Fruit fly (Drosophila melanogaster): ENCODE results near the gene Thor.
A peak's percentile ranks its signal among the peaks of the same experiment; 100 is the strongest.

The Thor gene

DNA sequence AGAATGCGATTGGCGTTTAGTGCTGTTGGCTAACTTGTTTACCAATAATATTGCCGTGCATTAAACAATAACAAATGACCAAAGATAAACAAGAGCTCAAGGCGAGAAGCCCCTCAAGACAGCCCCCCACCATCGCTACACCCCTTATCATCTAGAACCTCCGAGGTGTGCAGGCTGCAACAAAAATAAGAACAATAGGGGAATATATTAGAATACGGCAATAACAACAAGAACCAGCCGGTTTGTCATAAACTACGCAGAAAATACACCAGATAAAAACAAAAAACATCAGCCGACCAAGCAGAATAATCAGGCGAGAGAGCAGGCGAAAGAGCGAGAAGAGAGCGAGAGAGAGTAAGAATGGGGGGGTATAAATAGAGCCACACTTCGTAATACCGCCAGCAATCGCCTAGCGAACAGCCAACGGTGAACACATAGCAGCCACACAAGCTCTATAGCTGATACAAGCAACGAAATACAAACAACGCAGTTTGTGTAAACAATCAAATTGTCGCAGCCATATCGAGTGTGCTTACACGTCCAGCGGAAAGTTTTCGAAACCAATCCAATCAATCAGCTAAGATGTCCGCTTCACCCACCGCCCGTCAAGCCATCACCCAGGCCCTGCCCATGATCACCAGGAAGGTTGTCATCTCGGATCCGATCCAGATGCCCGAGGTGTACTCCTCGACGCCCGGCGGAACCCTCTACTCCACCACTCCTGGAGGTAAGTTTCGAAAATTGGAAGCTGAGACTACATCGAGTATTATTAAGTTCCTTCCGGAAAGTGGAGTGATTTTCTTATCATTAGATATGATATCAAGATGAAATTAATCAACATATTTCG lies at the start of gene Thor:
Thor (plus strand) TSS at position 401 of the 847 bp plus-strand sequence.
- TF ChIP-seq GATAd (GFP tag; optimal IDR thresholded peaks at IDR 0.05) (peak; percentile 35), CG32264 (GFP tag; optimal IDR thresholded peaks at IDR 0.05) (no peak), Jra (GFP tag; optimal IDR thresholded peaks at IDR 0.05) (peak; percentile 12), Vsx2 (GFP tag; optimal IDR thresholded peaks at IDR 0.05; ENCODE audit: partially characterized antibody) (peak; percentile 83), Sp1 (GFP tag; optimal IDR thresholded peaks at IDR 0.05) (peak; percentile 30), HLH106 (tag; optimal IDR thresholded peaks at IDR 0.05) (no peak), fru (GFP tag; optimal IDR thresholded peaks at IDR 0.05) (peak; percentile 72), ey (GFP tag; optimal IDR thresholded peaks at IDR 0.05) (peak; percentile 39), br (GFP tag; optimal IDR thresholded peaks at IDR 0.05) (peak; percentile 61), OdsH (GFP tag; optimal IDR thresholded peaks at IDR 0.05) (peak; percentile 52), psq (GFP tag; optimal IDR thresholded peaks at IDR 0.05) (peak; percentile 56), sv (GFP tag; optimal IDR thresholded peaks at IDR 0.05) (peak; percentile 71), jim (GFP tag; optimal IDR thresholded peaks at IDR 0.05) (peak; percentile 89), Mio (GFP tag; optimal IDR thresholded peaks at IDR 0.05) (no peak), pan (optimal IDR thresholded peaks at IDR 0.05) (no peak), brk (GFP tag; optimal IDR thresholded peaks at IDR 0.05) (no peak), woc (GFP tag; optimal IDR thresholded peaks at IDR 0.05) (peak; percentile 39), rgr (GFP tag; optimal IDR thresholded peaks at IDR 0.05) (peak; percentile 75), dsf (GFP tag; optimal IDR thresholded peaks at IDR 0.05; ENCODE audit: borderline replicate concordance) (peak; percentile 31), foxo (GFP tag; optimal IDR thresholded peaks at IDR 0.05) (peak; percentile 49 to 66), Rel (GFP tag; optimal IDR thresholded peaks at IDR 0.05) (peak; percentile 56), Rel (tag; optimal IDR thresholded peaks at IDR 0.05) (peak; percentile 55), h (GFP tag; optimal IDR thresholded peaks at IDR 0.05) (peak; percentile 74), Abd-B (GFP tag; optimal IDR thresholded peaks at IDR 0.05) (no peak), Hnf4 (GFP tag; optimal IDR thresholded peaks at IDR 0.05) (peak; percentile 90), sage (GFP tag; optimal IDR thresholded peaks at IDR 0.05) (no peak), CrebA (GFP tag; optimal IDR thresholded peaks at IDR 0.05; ENCODE audit: borderline replicate concordance) (peak; percentile 59), Hr83 (GFP tag; optimal IDR thresholded peaks at IDR 0.05; ENCODE audit: poor library complexity, severe bottlenecking) (peak; percentile 96), CG9705 (GFP tag; optimal IDR thresholded peaks at IDR 0.05) (no peak), dmrt93B (GFP tag; optimal IDR thresholded peaks at IDR 0.05) (no peak), dl (GFP tag; optimal IDR thresholded peaks at IDR 0.05; ENCODE audit: insufficient read depth in 1 of 2, partially characterized antibody in 2 of 2) (peak; percentile 68 to 86), Dfd (GFP tag; optimal IDR thresholded peaks at IDR 0.05) (no peak), Dif (GFP tag; optimal IDR thresholded peaks at IDR 0.05; ENCODE audit: partially characterized antibody) (peak; percentile 91), Myc (optimal IDR thresholded peaks at IDR 0.05) (no peak), tai (GFP tag; optimal IDR thresholded peaks at IDR 0.05) (no peak)

DNA sequence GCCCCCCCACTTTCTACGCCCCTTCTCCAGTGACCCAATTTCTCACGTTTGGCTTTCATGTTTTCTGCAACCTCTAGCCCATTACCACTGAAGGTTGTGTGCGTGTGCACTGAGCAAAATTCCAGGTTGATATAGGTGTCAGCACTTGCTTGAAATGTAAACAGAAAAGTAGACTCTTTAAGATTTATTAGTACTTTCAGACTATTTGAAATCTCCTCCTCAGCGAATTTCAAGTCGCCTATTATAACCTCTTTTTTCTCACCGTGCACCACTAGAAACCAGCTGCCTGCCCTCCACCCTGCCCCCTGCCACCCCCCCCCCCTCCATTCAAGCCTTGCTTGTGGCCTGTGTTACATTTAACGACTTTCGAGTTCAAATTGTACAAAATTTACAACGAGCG lies 43.1 kb upstream of the Thor start:
- no peak for TF ChIP-seq Dif (GFP tag; optimal IDR thresholded peaks at IDR 0.05; ENCODE audit: partially characterized antibody)
- TF ChIP-seq GATAd (GFP tag; optimal IDR thresholded peaks at IDR 0.05), result no peak
- TF ChIP-seq dsf (GFP tag; optimal IDR thresholded peaks at IDR 0.05; ENCODE audit: borderline replicate concordance), result no peak
- no peak for TF ChIP-seq Mio (GFP tag; optimal IDR thresholded peaks at IDR 0.05)
- TF ChIP-seq br (GFP tag; optimal IDR thresholded peaks at IDR 0.05), result no peak
- no peak for TF ChIP-seq sv (GFP tag; optimal IDR thresholded peaks at IDR 0.05)
- no peak for TF ChIP-seq h (GFP tag; optimal IDR thresholded peaks at IDR 0.05)

DNA sequence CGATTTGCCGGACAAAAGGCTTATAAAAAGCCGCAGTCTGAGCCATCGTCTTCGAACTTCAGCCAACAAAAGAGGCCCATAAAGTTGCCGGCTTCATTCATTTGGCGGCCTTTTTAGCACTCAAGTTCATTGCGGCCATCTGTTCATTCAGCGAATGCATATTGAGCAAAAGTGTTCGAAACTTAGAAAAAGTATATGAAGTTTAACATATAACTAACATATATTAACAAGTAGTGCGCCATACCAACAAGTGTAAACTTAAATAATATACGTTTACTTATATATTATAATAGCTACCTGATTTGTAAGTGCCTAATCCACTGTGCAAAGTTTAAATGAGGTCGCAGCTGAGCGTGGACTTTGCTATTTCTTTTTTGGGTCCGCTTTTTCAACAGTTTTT lies 41.9 kb upstream of the Thor start:
- TF ChIP-seq rgr (GFP tag; optimal IDR thresholded peaks at IDR 0.05) (no peak), brk (GFP tag; optimal IDR thresholded peaks at IDR 0.05) (no peak), foxo (GFP tag; optimal IDR thresholded peaks at IDR 0.05) (no peak), dl (GFP tag; optimal IDR thresholded peaks at IDR 0.05; ENCODE audit: insufficient read depth in 1 of 2, partially characterized antibody in 2 of 2) (no peak), CrebA (GFP tag; optimal IDR thresholded peaks at IDR 0.05; ENCODE audit: borderline replicate concordance) (no peak)

Measured in whole organism, wandering third instar larva.